Comparison of ENCODE assay signal across 4 fruit fly cellular contexts in genomic region chrX:15511399-15511798, dm6.
TF ChIP-seq lines count a peak whose summit lies in the region.

No protein-coding gene starts in this region.

TF ChIP-seq in whole organism, adult, 20 proteins besides CTCF, POLR2A, EP300 and RAD21 (continued from another document):
- TF ChIP-seq toe (GFP tag; optimal IDR thresholded peaks at IDR 0.05; lab: Kevin White, UChicago): no peak

TF ChIP-seq in whole organism, embryonic, 481 proteins besides CTCF, POLR2A, EP300 and RAD21 (continued from another document and continues in another):
- TF ChIP-seq so (GFP tag; IDR thresholded peaks at IDR 0.05; lab: Robert Waterston, UW): no peak
- TF ChIP-seq CG12299 (tag; optimal IDR thresholded peaks at IDR 0.05; lab: Kevin White, UChicago): no peak
- TF ChIP-seq bcd (GFP tag; optimal IDR thresholded peaks at IDR 0.05; lab: Kevin White, UChicago): no peak
- TF ChIP-seq ac (GFP tag; optimal IDR thresholded peaks at IDR 0.05; lab: Kevin White, UChicago): no peak
- TF ChIP-seq mam (GFP tag; optimal IDR thresholded peaks at IDR 0.05; lab: Kevin White, UChicago): peak; percentile 18
- no peak for TF ChIP-seq Nf-YB (GFP tag; optimal IDR thresholded peaks at IDR 0.05; lab: Kevin White, UChicago)
- no peak for TF ChIP-seq crc (GFP tag; optimal IDR thresholded peaks at IDR 0.05; lab: Kevin White, UChicago)
- peak; percentile 31; the same call in 1 of the 2 replicates for TF ChIP-seq Rfx (GFP tag; IDR thresholded peaks at IDR 0.05; lab: Robert Waterston, UW)
- TF ChIP-seq CG14667 (GFP tag; IDR thresholded peaks at IDR 0.05; lab: Robert Waterston, UW): no peak
- TF ChIP-seq Chrac-16 (GFP tag; optimal IDR thresholded peaks at IDR 0.05; lab: Kevin White, UChicago): peak; percentile 2
- no peak for TF ChIP-seq Rx (GFP tag; IDR thresholded peaks at IDR 0.05; lab: Robert Waterston, UW)
- no peak for TF ChIP-seq pnt (GFP tag; optimal IDR thresholded peaks at IDR 0.05; lab: Kevin White, UChicago)
- TF ChIP-seq CG15479 (GFP tag; optimal IDR thresholded peaks at IDR 0.05; lab: Kevin White, UChicago): no peak
- TF ChIP-seq zen (tag; optimal IDR thresholded peaks at IDR 0.05; lab: Kevin White, UChicago): no peak
- TF ChIP-seq Taf1 (GFP tag; IDR thresholded peaks at IDR 0.05; lab: Robert Waterston, UW): no peak
- peak; percentile 57 for TF ChIP-seq cg (GFP tag; optimal IDR thresholded peaks at IDR 0.05; lab: Kevin White, UChicago)
- TF ChIP-seq corto (GFP tag; optimal IDR thresholded peaks at IDR 0.05; lab: Kevin White, UChicago): no peak
- TF ChIP-seq ci (GFP tag; IDR thresholded peaks at IDR 0.05; lab: Robert Waterston, UW): peak; percentile 45; the same call in 1 of the 3 replicates
- no peak for TF ChIP-seq CG12236 (GFP tag; optimal IDR thresholded peaks at IDR 0.05; lab: Kevin White, UChicago)
- TF ChIP-seq CG30403 (GFP tag; optimal IDR thresholded peaks at IDR 0.05; lab: Kevin White, UChicago): peak; percentile 31
- TF ChIP-seq CG9437 (GFP tag; optimal IDR thresholded peaks at IDR 0.05; lab: Kevin White, UChicago): no peak
- TF ChIP-seq aop (GFP tag; IDR thresholded peaks at IDR 0.05; lab: Robert Waterston, UW): no peak
- TF ChIP-seq bsh (GFP tag; optimal IDR thresholded peaks at IDR 0.05; lab: Kevin White, UChicago): peak in 1 of 2 experiments; percentile 3
- TF ChIP-seq dm (GFP tag; optimal IDR thresholded peaks at IDR 0.05; lab: Kevin White, UChicago): no peak
- no peak for TF ChIP-seq CG10959 (GFP tag; IDR thresholded peaks at IDR 0.05; lab: Robert Waterston, UW)
- no peak for TF ChIP-seq hbn (GFP tag; IDR thresholded peaks at IDR 0.05; lab: Robert Waterston, UW; ENCODE audit: partially characterized antibody)
- TF ChIP-seq Hr78 (GFP tag; optimal IDR thresholded peaks at IDR 0.05; lab: Kevin White, UChicago): no peak
- no peak for TF ChIP-seq chn (GFP tag; optimal IDR thresholded peaks at IDR 0.05; lab: Kevin White, UChicago)
- no peak for TF ChIP-seq Side (GFP tag; optimal IDR thresholded peaks at IDR 0.05; lab: Kevin White, UChicago)
- no peak for TF ChIP-seq HLH54F (GFP tag; optimal IDR thresholded peaks at IDR 0.05; lab: Kevin White, UChicago)
- TF ChIP-seq Bdp1 (GFP tag; optimal IDR thresholded peaks at IDR 0.05; lab: Kevin White, UChicago): no peak
- peak; percentile 25; the same call in 1 of the 2 replicates for TF ChIP-seq CG32532 (GFP tag; IDR thresholded peaks at IDR 0.05; lab: Robert Waterston, UW)
- peak; percentile 90 for TF ChIP-seq sens (GFP tag; lab: Kevin White, UChicago)
- no peak for TF ChIP-seq Deaf1 (tag; optimal IDR thresholded peaks at IDR 0.05; lab: Kevin White, UChicago)
- TF ChIP-seq Xbp1 (GFP tag; optimal IDR thresholded peaks at IDR 0.05; lab: Kevin White, UChicago): peak; percentile 30
- TF ChIP-seq fru (optimal IDR thresholded peaks at IDR 0.05; lab: Kevin White, UChicago): no peak
- no peak for TF ChIP-seq hkb (optimal IDR thresholded peaks at IDR 0.05; lab: Kevin White, UChicago)
- TF ChIP-seq hkb (GFP tag; IDR thresholded peaks at IDR 0.05; lab: Robert Waterston, UW): peak; percentile 22; the same call in 1 of the 2 replicates
- TF ChIP-seq CG18764 (GFP tag; optimal IDR thresholded peaks at IDR 0.05; lab: Kevin White, UChicago): no peak
- TF ChIP-seq CG10147 (GFP tag; optimal IDR thresholded peaks at IDR 0.05; lab: Kevin White, UChicago): no peak
- no peak for TF ChIP-seq Atf-2 (GFP tag; optimal IDR thresholded peaks at IDR 0.05; lab: Kevin White, UChicago)
- TF ChIP-seq CG11504 (tag; optimal IDR thresholded peaks at IDR 0.05; lab: Kevin White, UChicago): no peak
- TF ChIP-seq CG10321 (GFP tag; IDR thresholded peaks at IDR 0.05; lab: Robert Waterston, UW): no peak
- peak; percentile 27; the same call in 2 of the 3 replicates for TF ChIP-seq row (GFP tag; IDR thresholded peaks at IDR 0.05; lab: Robert Waterston, UW)
- TF ChIP-seq sqz (GFP tag; optimal IDR thresholded peaks at IDR 0.05; lab: Kevin White, UChicago): peak; percentile 24

TF ChIP-seq in whole organism, prepupa, 60 proteins besides CTCF, POLR2A, EP300 and RAD21 (continued from another document):
- TF ChIP-seq svp (GFP tag; lab: Kevin White, UChicago): peak; percentile 82
- no peak for TF ChIP-seq CG9139 (GFP tag; optimal IDR thresholded peaks at IDR 0.05; lab: Kevin White, UChicago)
- TF ChIP-seq Hr39 (GFP tag; optimal IDR thresholded peaks at IDR 0.05; lab: Kevin White, UChicago): peak; percentile 42
- peak; percentile 60 for TF ChIP-seq lz (GFP tag; optimal IDR thresholded peaks at IDR 0.05; lab: Kevin White, UChicago)
- peak; percentile 29 for TF ChIP-seq Ets21C (GFP tag; optimal IDR thresholded peaks at IDR 0.05; lab: Kevin White, UChicago)
- no peak for TF ChIP-seq Gug (GFP tag; IDR thresholded peaks at IDR 0.05; lab: Robert Waterston, UW)
- no peak for TF ChIP-seq Hr38 (GFP tag; optimal IDR thresholded peaks at IDR 0.05; lab: Kevin White, UChicago)
- no peak for TF ChIP-seq CG8319 (GFP tag; optimal IDR thresholded peaks at IDR 0.05; lab: Kevin White, UChicago)
- TF ChIP-seq fkh (GFP tag; optimal IDR thresholded peaks at IDR 0.05; lab: Kevin White, UChicago): no peak
- peak; percentile 68 for TF ChIP-seq Eip78C (GFP tag; lab: Kevin White, UChicago)
- TF ChIP-seq CG16779 (tag; optimal IDR thresholded peaks at IDR 0.05; lab: Kevin White, UChicago): no peak
- TF ChIP-seq Sox102F (GFP tag; optimal IDR thresholded peaks at IDR 0.05; lab: Kevin White, UChicago): peak; percentile 32
- TF ChIP-seq spab (GFP tag; optimal IDR thresholded peaks at IDR 0.05; lab: Kevin White, UChicago): no peak
- TF ChIP-seq CG8632 (GFP tag; optimal IDR thresholded peaks at IDR 0.05; lab: Kevin White, UChicago): peak; percentile 30
- TF ChIP-seq CG6792 (GFP tag; optimal IDR thresholded peaks at IDR 0.05; lab: Kevin White, UChicago): peak; percentile 32
- TF ChIP-seq eg (GFP tag; IDR thresholded peaks at IDR 0.05; lab: Robert Waterston, UW): 0 out of 3 replicates have a peak, but pooled peaks have one; percentile 44
- no peak for TF ChIP-seq CG4318 (GFP tag; optimal IDR thresholded peaks at IDR 0.05; lab: Kevin White, UChicago)
- no peak for TF ChIP-seq salr (GFP tag; optimal IDR thresholded peaks at IDR 0.05; lab: Kevin White, UChicago)
- TF ChIP-seq Lpt (GFP tag; optimal IDR thresholded peaks at IDR 0.05; lab: Kevin White, UChicago): no peak
- TF ChIP-seq fd59A (GFP tag; optimal IDR thresholded peaks at IDR 0.05; lab: Kevin White, UChicago): no peak
- TF ChIP-seq net (GFP tag; optimal IDR thresholded peaks at IDR 0.05; lab: Kevin White, UChicago): no peak
- TF ChIP-seq topi (GFP tag; optimal IDR thresholded peaks at IDR 0.05; lab: Kevin White, UChicago): peak; percentile 58
- TF ChIP-seq Eip93F (GFP tag; optimal IDR thresholded peaks at IDR 0.05; lab: Kevin White, UChicago): no peak
- TF ChIP-seq Sox14 (GFP tag; optimal IDR thresholded peaks at IDR 0.05; lab: Kevin White, UChicago): peak; percentile 11
- TF ChIP-seq esn (GFP tag; optimal IDR thresholded peaks at IDR 0.05; lab: Kevin White, UChicago): peak; percentile 70
- no peak for TF ChIP-seq CG3032 (tag; optimal IDR thresholded peaks at IDR 0.05; lab: Kevin White, UChicago)
- TF ChIP-seq CG6854 (GFP tag; optimal IDR thresholded peaks at IDR 0.05; lab: Kevin White, UChicago): no peak
- no peak for TF ChIP-seq CG6808 (GFP tag; optimal IDR thresholded peaks at IDR 0.05; lab: Kevin White, UChicago)
- no peak for TF ChIP-seq Ets96B (tag; optimal IDR thresholded peaks at IDR 0.05; lab: Kevin White, UChicago)
- no peak for TF ChIP-seq Sox15 (GFP tag; optimal IDR thresholded peaks at IDR 0.05; lab: Kevin White, UChicago)
- TF ChIP-seq Eip75B (GFP tag; optimal IDR thresholded peaks at IDR 0.05; lab: Kevin White, UChicago): no peak
- 0 out of 2 replicates have a peak, but pooled peaks have one; percentile 15 for TF ChIP-seq CG15336 (GFP tag; IDR thresholded peaks at IDR 0.05; lab: Robert Waterston, UW)
- no peak for TF ChIP-seq CG6163 (GFP tag; IDR thresholded peaks at IDR 0.05; lab: Robert Waterston, UW)
- TF ChIP-seq pdm3 (GFP tag; optimal IDR thresholded peaks at IDR 0.05; lab: Kevin White, UChicago): peak; percentile 48
- TF ChIP-seq CG34406 (GFP tag; optimal IDR thresholded peaks at IDR 0.05; lab: Kevin White, UChicago): peak; percentile 41
- peak; percentile 26 for TF ChIP-seq acj6 (GFP tag; optimal IDR thresholded peaks at IDR 0.05; lab: Kevin White, UChicago)
- no peak for TF ChIP-seq CG11294 (GFP tag; IDR thresholded peaks at IDR 0.05; lab: Robert Waterston, UW)
- TF ChIP-seq Blimp-1 (GFP tag; optimal IDR thresholded peaks at IDR 0.05; lab: Kevin White, UChicago): no peak
- peak; percentile 43; the same call in 1 of the 3 replicates for TF ChIP-seq CG8119 (GFP tag; IDR thresholded peaks at IDR 0.05; lab: Robert Waterston, UW)
- peak; percentile 55 for TF ChIP-seq Smox (GFP tag; optimal IDR thresholded peaks at IDR 0.05; lab: Kevin White, UChicago)
TF ChIP-seq in whole organism, prepupa: peak in this region for 23.

TF ChIP-seq in whole organism, wandering third instar larva, 38 proteins besides CTCF, POLR2A, EP300 and RAD21 (continued from another document):
- peak; percentile 41 for TF ChIP-seq fru (GFP tag; optimal IDR thresholded peaks at IDR 0.05; lab: Kevin White, UChicago)
- TF ChIP-seq Myc (optimal IDR thresholded peaks at IDR 0.05; lab: Kevin White, UChicago): peak; percentile 22
- no peak for TF ChIP-seq GATAd (GFP tag; optimal IDR thresholded peaks at IDR 0.05; lab: Kevin White, UChicago)
- no peak for TF ChIP-seq Mio (GFP tag; optimal IDR thresholded peaks at IDR 0.05; lab: Kevin White, UChicago)
- peak; percentile 10 for TF ChIP-seq sage (GFP tag; optimal IDR thresholded peaks at IDR 0.05; lab: Kevin White, UChicago)
- no peak for TF ChIP-seq lola (GFP tag; optimal IDR thresholded peaks at IDR 0.05; lab: Kevin White, UChicago)
- no peak for TF ChIP-seq dsf (GFP tag; optimal IDR thresholded peaks at IDR 0.05; lab: Kevin White, UChicago; ENCODE audit: borderline replicate concordance)
